Worm (Caenorhabditis elegans) whole organism, L1 larva: Measurements from ENCODE around the gene plrg-1.

Experiments used
- C04F5.9 ChIP-seq: sonication (generic microtip); optimal IDR thresholded peaks from 2 replicates; lab custom pipeline; 2016; ENCODE audit warnings: missing genetic modification characterization, missing compliant biosample characterization
- C16A3.4 ChIP-seq: fragments of 150-350 bp; optimal IDR thresholded peaks from 2 replicates; lab custom pipeline; 2014; ENCODE audit warnings: missing biosample characterization, missing genetic modification characterization
- C34B4.2 ChIP-seq: sonication (generic microtip); optimal IDR thresholded peaks from 2 replicates; lab custom pipeline; 2017; ENCODE audit warnings: mild to moderate bottlenecking, missing genetic modification characterization, missing compliant biosample characterization
- F16B12.6 ChIP-seq: fragments of 150-350 bp; optimal IDR thresholded peaks from 2 replicates; lab custom pipeline; 2014; ENCODE audit warnings: missing biosample characterization, missing genetic modification characterization
- ama-1 ChIP-seq: fragments of 150-350 bp; optimal IDR thresholded peaks from 2 replicates; lab custom pipeline; 2014
- ceh-63 ChIP-seq: fragments of 200-800 bp; sonication (Bioruptor generic); optimal IDR thresholded peaks from 2 replicates; lab custom pipeline; 2018; ENCODE audit warnings: mild to moderate bottlenecking, missing genetic modification characterization, missing compliant biosample characterization
- ceh-82 ChIP-seq, 3 experiments: fragments of 150-350 bp in 1 of 3; sonication (generic microtip) in 2 of 3; optimal IDR thresholded peaks; 2 replicates each; lab custom pipeline; 2014 to 2017; ENCODE audit warnings: missing biosample characterization in 3 of 3, missing genetic modification characterization in 3 of 3
- dpl-1 ChIP-seq, 3 experiments: fragments of 150-350 bp in 2 of 3; sonication (generic microtip) in 1 of 3; optimal IDR thresholded peaks; 2 replicates each; lab custom pipeline; 2014 to 2017; ENCODE audit warnings: missing biosample characterization in 3 of 3, missing genetic modification characterization in 3 of 3, missing genetic modification reagents in 3 of 3
- dsc-1 ChIP-seq: sonication (generic microtip); optimal IDR thresholded peaks from 2 replicates; lab custom pipeline; 2016; ENCODE audit warnings: mild to moderate bottlenecking, missing genetic modification characterization, missing compliant biosample characterization
- egl-13 ChIP-seq: sonication (generic microtip); optimal IDR thresholded peaks from 2 replicates; lab custom pipeline; 2016; ENCODE audit warnings: missing genotype, missing genetic modification reagents, missing genetic modification characterization, missing compliant biosample characterization
- elt-2 ChIP-seq: sonication (generic microtip); optimal IDR thresholded peaks from 2 replicates; lab custom pipeline; 2016; ENCODE audit warnings: missing genetic modification characterization, mild to moderate bottlenecking, inconsistent platforms, missing compliant biosample characterization, missing genetic modification reagents
- fkh-10 ChIP-seq: sonication (generic microtip); optimal IDR thresholded peaks from 2 replicates; lab custom pipeline; 2017; ENCODE audit warnings: missing biosample characterization, missing genetic modification reagents, missing genetic modification characterization
- fkh-8 ChIP-seq: sonication (generic microtip); optimal IDR thresholded peaks from 2 replicates; lab custom pipeline; 2016; ENCODE audit warnings: mild to moderate bottlenecking, missing genetic modification characterization, missing compliant biosample characterization
- lin-14 ChIP-seq: fragments of 200-800 bp; sonication (Bioruptor generic); optimal IDR thresholded peaks from 2 replicates; lab custom pipeline; 2018; ENCODE audit warnings: mild to moderate bottlenecking, missing genetic modification characterization, moderate library complexity, missing compliant biosample characterization
- lin-35 ChIP-seq, 2 experiments: fragments of 150-350 bp; optimal IDR thresholded peaks; 2 replicates each; lab custom pipeline; 2014; ENCODE audit warnings: missing biosample characterization in 2 of 2, missing genetic modification characterization in 2 of 2, missing genetic modification reagents in 2 of 2
- lir-3 ChIP-seq: sonication (generic microtip); optimal IDR thresholded peaks from 2 replicates; lab custom pipeline; 2016; ENCODE audit warnings: mild to moderate bottlenecking, missing genetic modification characterization, moderate library complexity, missing compliant biosample characterization; ENCODE audit not compliant: poor library complexity
- mab-9 ChIP-seq: fragments of 200-800 bp; sonication (Bioruptor generic); IDR thresholded peaks from 2 replicates; pipeline ENCODE4 v1.3.6; 2022; ENCODE audit warnings: missing genetic modification reagents, missing genetic modification characterization, missing compliant biosample characterization
- mdl-1 ChIP-seq, 2 experiments: fragments of 150-350 bp; optimal IDR thresholded peaks; 2 replicates each; lab custom pipeline; 2014 to 2017; ENCODE audit warnings: missing biosample characterization in 2 of 2, missing genetic modification characterization in 2 of 2, inconsistent platforms in 1 of 2
- nhr-19 ChIP-seq: fragments of 200-800 bp; sonication (Bioruptor generic); conservative IDR thresholded peaks from 2 replicates; pipeline ENCODE4 v1.3.6; 2022; ENCODE audit warnings: missing genetic modification characterization, missing compliant biosample characterization
- nhr-20 ChIP-seq: sonication (generic microtip); optimal IDR thresholded peaks from 2 replicates; lab custom pipeline; 2016; ENCODE audit warnings: mild to moderate bottlenecking, missing genetic modification characterization, missing compliant biosample characterization
- nhr-237 ChIP-seq: fragments of 150-350 bp; optimal IDR thresholded peaks from 2 replicates; lab custom pipeline; 2014; ENCODE audit warnings: missing biosample characterization, missing genetic modification characterization
- nhr-28 ChIP-seq: fragments of 150-350 bp; optimal IDR thresholded peaks from 2 replicates; lab custom pipeline; 2014; ENCODE audit warnings: missing biosample characterization, missing genetic modification characterization
- nhr-77 ChIP-seq: fragments of 150-350 bp; optimal IDR thresholded peaks from 2 replicates; lab custom pipeline; 2014; ENCODE audit warnings: missing biosample characterization, missing genetic modification characterization
- pax-3 ChIP-seq: fragments of 200-800 bp; sonication (Bioruptor generic); optimal IDR thresholded peaks from 2 replicates; lab custom pipeline; 2018; ENCODE audit warnings: mild to moderate bottlenecking, missing genetic modification characterization, moderate library complexity, missing compliant biosample characterization
- pqm-1 ChIP-seq: sonication (generic microtip); optimal IDR thresholded peaks from 3 replicates; lab custom pipeline; 2017; ENCODE audit warnings: missing biosample characterization, missing genetic modification characterization
- sup-37 ChIP-seq: fragments of 200-800 bp; sonication (Bioruptor generic); optimal IDR thresholded peaks from 2 replicates; lab custom pipeline; 2018; ENCODE audit warnings: mild to moderate bottlenecking, missing genetic modification characterization, missing compliant biosample characterization
- tbx-2 ChIP-seq: sonication (generic microtip); optimal IDR thresholded peaks from 2 replicates; lab custom pipeline; 2016; ENCODE audit warnings: missing genetic modification characterization, missing compliant biosample characterization
- tlp-1 ChIP-seq: fragments of 150-350 bp; optimal IDR thresholded peaks from 2 replicates; lab custom pipeline; 2014; ENCODE audit warnings: missing biosample characterization, missing genetic modification characterization
- unc-130 ChIP-seq: fragments of 150-350 bp; optimal IDR thresholded peaks from 2 replicates; lab custom pipeline; 2017; ENCODE audit warnings: missing biosample characterization, missing genetic modification characterization, inconsistent platforms
- unc-30 ChIP-seq: sonication (generic microtip); optimal IDR thresholded peaks from 2 replicates; lab custom pipeline; 2017; ENCODE audit warnings: missing biosample characterization, missing genetic modification characterization
- unc-86 ChIP-seq: sonication (generic microtip); optimal IDR thresholded peaks from 2 replicates; lab custom pipeline; 2016; ENCODE audit warnings: missing genetic modification characterization, missing compliant biosample characterization
- vab-15 ChIP-seq: sonication (generic microtip); optimal IDR thresholded peaks from 2 replicates; lab custom pipeline; 2017; ENCODE audit warnings: missing genotype, mild to moderate bottlenecking, missing genetic modification characterization, missing compliant biosample characterization
- xbp-1 ChIP-seq: sonication (generic microtip); optimal IDR thresholded peaks from 2 replicates; lab custom pipeline; 2016; ENCODE audit warnings: missing genetic modification characterization, missing compliant biosample characterization
- zag-1 ChIP-seq: fragments of 150-350 bp; optimal IDR thresholded peaks from 2 replicates; lab custom pipeline; 2014; ENCODE audit warnings: missing biosample characterization, missing genetic modification characterization
- ztf-11 ChIP-seq, 2 experiments: sonication (generic microtip); optimal IDR thresholded peaks; 2 replicates each; lab custom pipeline; 2016 to 2017; ENCODE audit warnings: missing genetic modification characterization in 2 of 2, missing biosample characterization in 1 of 2, missing compliant biosample characterization in 1 of 2

The plrg-1 gene

ce11 chrV:10856901-10857637, 49.4 kb upstream of the plrg-1 start (continued):
- no peak for TF ChIP-seq F16B12.6 (tag; lab: Kevin White, UChicago)
- TF ChIP-seq dsc-1 (tag; lab: Kevin White, UChicago): no peak
- TF ChIP-seq nhr-77 (tag; lab: Kevin White, UChicago): peak; percentile 53
- TF ChIP-seq dpl-1 (GFP tag; optimal IDR thresholded peaks at IDR 0.05; lab: Kevin White, UChicago): no peak
- TF ChIP-seq nhr-19: 0 out of 2 replicates have a peak, but pooled peaks have one; percentile 9
- peak; percentile 21 for TF ChIP-seq fkh-8 (tag; lab: Kevin White, UChicago)
- no peak for TF ChIP-seq C16A3.4 (tag; lab: Kevin White, UChicago)

DNA sequence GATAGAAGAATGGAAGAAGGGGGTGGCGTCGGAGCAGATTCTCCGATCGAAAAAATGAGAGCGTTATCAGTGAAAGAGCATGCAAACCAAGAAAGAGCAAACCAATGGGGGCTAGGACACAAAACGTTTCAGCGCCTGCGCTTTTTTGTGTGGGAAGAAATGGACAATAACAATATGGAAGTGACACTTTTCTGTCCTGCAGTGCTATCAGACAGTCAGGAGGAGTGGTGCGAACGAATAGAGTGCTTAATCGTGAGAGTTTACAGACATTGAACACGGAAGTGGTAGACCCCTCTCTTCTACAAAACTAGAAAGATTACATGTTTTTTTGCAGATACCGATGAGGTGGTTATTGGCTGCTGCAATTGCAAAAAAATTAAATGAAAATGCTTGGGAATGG, 47.7 kb upstream of the plrg-1 start:
- TF ChIP-seq ztf-11 (tag; optimal IDR thresholded peaks at IDR 0.05; lab: Kevin White, UChicago) (no peak), C04F5.9 (tag; lab: Kevin White, UChicago) (no peak), pqm-1 (peak; percentile 10), fkh-10 (no peak), lin-35 (GFP tag; optimal IDR thresholded peaks at IDR 0.05; lab: Kevin White, UChicago) (no peak), ama-1 (lab: Kevin White, UChicago) (no peak), C34B4.2 (no peak), elt-2 (tag; lab: Kevin White, UChicago) (peak; percentile 63), xbp-1 (no peak), unc-30 (tag; lab: Kevin White, UChicago) (no peak), sup-37 (no peak), tlp-1 (no peak), unc-130 (tag; lab: Kevin White, UChicago) (no peak), nhr-28 (tag; lab: Kevin White, UChicago) (no peak), nhr-237 (no peak), mdl-1 (tag; optimal IDR thresholded peaks at IDR 0.05; lab: Kevin White, UChicago) (no peak), ceh-63 (no peak), ceh-82 (tag; optimal IDR thresholded peaks at IDR 0.05; lab: Kevin White, UChicago) (no peak), zag-1 (tag; lab: Kevin White, UChicago) (no peak), egl-13 (tag; lab: Kevin White, UChicago) (no peak), dsc-1 (tag; lab: Kevin White, UChicago) (no peak), nhr-20 (tag; lab: Kevin White, UChicago) (peak; percentile 24), nhr-77 (tag; lab: Kevin White, UChicago) (no peak), mab-9 (GFP tag; lab: Robert Waterston, UW) (no peak), lin-14 (GFP tag; lab: Kevin White, UChicago) (peak; percentile 6), vab-15 (tag; lab: Kevin White, UChicago) (no peak)

DNA sequence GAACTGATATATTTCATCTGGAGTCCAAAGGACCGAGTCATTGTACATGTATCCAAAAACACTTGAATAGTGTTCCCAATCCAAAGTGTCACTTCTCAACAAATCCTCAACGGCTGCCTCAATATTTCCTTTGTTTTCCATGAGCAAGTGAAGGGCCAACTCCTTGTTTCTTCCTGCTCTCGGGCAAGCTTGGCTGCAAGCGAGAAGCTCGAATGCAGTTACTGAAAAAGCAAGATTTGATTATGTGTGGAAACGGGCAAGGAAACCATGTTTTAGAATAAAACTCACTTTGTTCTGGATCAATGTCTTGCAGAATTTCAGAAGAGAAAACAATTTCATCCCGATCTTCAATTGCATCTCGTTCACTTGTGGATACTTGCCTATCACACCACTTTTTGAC, 46.5 kb upstream of the plrg-1 start:
- peak; percentile 12 for TF ChIP-seq lin-14 (GFP tag; lab: Kevin White, UChicago)
- TF ChIP-seq pax-3 (tag; lab: Kevin White, UChicago): no peak
- peak; percentile 52 for TF ChIP-seq fkh-10

- TF ChIP-seq tbx-2 (tag; lab: Kevin White, UChicago): no peak
- TF ChIP-seq unc-86 (tag; lab: Kevin White, UChicago): no peak
- TF ChIP-seq lir-3 (tag; lab: Kevin White, UChicago): no peak
- TF ChIP-seq xbp-1: no peak
These were observed 39.2 kb upstream of the plrg-1 start, which contains the start of gene C29A12.6 for ce11 chrV:10846893-10847292. C29A12.6 (plus strand) TSS chrV:10847193.
